Fruit fly (Drosophila melanogaster) whole organism, embryonic: ENCODE measurements around the gene CG14971.
A peak's percentile ranks its signal among the peaks of the same experiment; 100 is the strongest.

Experiments used
- Antp ChIP-seq: fragments of 200-800 bp; sonication (Bioruptor generic); optimal IDR thresholded peaks from 3 replicates; lab custom pipeline; 2016; ENCODE audit warnings: missing biosample characterization, missing genetic modification characterization
- Bdp1 ChIP-seq: fragments of 200-800 bp; sonication (Bioruptor generic); optimal IDR thresholded peaks from 3 replicates; lab custom pipeline; 2016; ENCODE audit warnings: missing biosample characterization, missing genetic modification characterization
- Blimp-1 ChIP-seq: fragments of 200-800 bp; sonication (Bioruptor generic); optimal IDR thresholded peaks from 3 replicates; lab custom pipeline; 2018; ENCODE audit warnings: missing biosample characterization, missing genetic modification characterization, mild to moderate bottlenecking, moderate library complexity, missing genetic modification reagents
- CG10147 ChIP-seq: fragments of 200-800 bp; sonication (Bioruptor generic); optimal IDR thresholded peaks from 2 replicates; lab custom pipeline; 2019; ENCODE audit warnings: missing biosample characterization, mild to moderate bottlenecking, missing genetic modification characterization, moderate library complexity
- CG10267 ChIP-seq: fragments of 200-800 bp; sonication (Bioruptor generic); optimal IDR thresholded peaks from 2 replicates; lab custom pipeline; 2018; ENCODE audit warnings: missing biosample characterization, mild to moderate bottlenecking, missing genetic modification characterization, moderate library complexity
- CG11247 ChIP-seq: fragments of 200-800 bp; sonication (Bioruptor generic); IDR thresholded peaks from 2 replicates; pipeline ENCODE4 v1.3.6; 2022; ENCODE audit warnings: missing biosample characterization, missing genetic modification characterization
- CG11398 ChIP-seq: fragments of 200-800 bp; sonication (Bioruptor generic); optimal IDR thresholded peaks from 2 replicates; lab custom pipeline; 2016; ENCODE audit warnings: missing biosample characterization, missing genetic modification characterization
- CG15073 ChIP-seq: fragments of 200-800 bp; sonication (Bioruptor generic); optimal IDR thresholded peaks from 2 replicates; lab custom pipeline; 2016; ENCODE audit warnings: missing biosample characterization, missing genetic modification characterization
- CG15479 ChIP-seq: fragments of 200-800 bp; sonication (Bioruptor generic); optimal IDR thresholded peaks from 3 replicates; lab custom pipeline; 2019; ENCODE audit warnings: missing biosample characterization, mild to moderate bottlenecking, missing genetic modification characterization, moderate library complexity
- CG15601 ChIP-seq: fragments of 200-800 bp; sonication (Bioruptor generic); optimal IDR thresholded peaks from 3 replicates; lab custom pipeline; 2019; ENCODE audit warnings: missing biosample characterization, mild to moderate bottlenecking, missing genetic modification characterization, moderate library complexity
- CG1602 ChIP-seq: fragments of 200-800 bp; sonication (Bioruptor generic); optimal IDR thresholded peaks from 3 replicates; lab custom pipeline; 2016; ENCODE audit warnings: missing biosample characterization, missing genetic modification characterization
- CG18599 ChIP-seq: fragments of 200-800 bp; sonication (Bioruptor generic); optimal IDR thresholded peaks from 3 replicates; lab custom pipeline; 2017; ENCODE audit warnings: missing biosample characterization, missing genetic modification characterization, mild to moderate bottlenecking, moderate library complexity, missing genetic modification reagents
- CG31224 ChIP-seq: fragments of 200-800 bp; sonication (Bioruptor generic); IDR thresholded peaks from 2 replicates; pipeline ENCODE4 v1.3.6; 2022; ENCODE audit warnings: missing biosample characterization, missing genetic modification characterization
- CG3163 ChIP-seq: fragments of 200-800 bp; sonication (Bioruptor generic); optimal IDR thresholded peaks from 3 replicates; lab custom pipeline; 2016; ENCODE audit warnings: missing biosample characterization, missing genetic modification characterization
- CG4360 ChIP-seq: fragments of 200-800 bp; sonication (Bioruptor generic); IDR thresholded peaks from 2 replicates; pipeline ENCODE4 v1.3.6; 2022; ENCODE audit warnings: missing biosample characterization, missing genetic modification characterization
- CG4820 ChIP-seq: fragments of 200-800 bp; sonication (Bioruptor generic); optimal IDR thresholded peaks from 3 replicates; lab custom pipeline; 2016; ENCODE audit warnings: missing biosample characterization, missing genetic modification characterization
- CG6254 ChIP-seq: fragments of 200-800 bp; sonication (Bioruptor generic); optimal IDR thresholded peaks from 3 replicates; lab custom pipeline; 2017; ENCODE audit warnings: mild to moderate bottlenecking, missing biosample characterization, missing genetic modification reagents, missing genetic modification characterization
- CG7839 ChIP-seq: fragments of 200-800 bp; sonication (Bioruptor generic); optimal IDR thresholded peaks from 3 replicates; lab custom pipeline; 2018; ENCODE audit warnings: missing biosample characterization, mild to moderate bottlenecking, missing genetic modification characterization, moderate library complexity
- CG8359 ChIP-seq: fragments of 200-800 bp; sonication (Bioruptor generic); optimal IDR thresholded peaks from 2 replicates; lab custom pipeline; 2017; ENCODE audit warnings: missing biosample characterization, mild to moderate bottlenecking, missing genetic modification characterization, borderline replicate concordance
- Camta ChIP-seq: fragments of 200-800 bp; sonication (Bioruptor generic); optimal IDR thresholded peaks from 2 replicates; lab custom pipeline; 2016; ENCODE audit warnings: missing biosample characterization, missing genetic modification characterization
- CoRest ChIP-seq: fragments of 200-800 bp; sonication (Bioruptor generic); optimal IDR thresholded peaks from 3 replicates; lab custom pipeline; 2018; ENCODE audit warnings: missing biosample characterization, mild to moderate bottlenecking, missing genetic modification characterization, moderate library complexity
- HLHmδ ChIP-seq: fragments of 200-800 bp; sonication (Bioruptor generic); optimal IDR thresholded peaks from 2 replicates; lab custom pipeline; 2018; ENCODE audit warnings: missing biosample characterization, mild to moderate bottlenecking, missing genetic modification characterization, moderate library complexity
- Hey ChIP-seq: fragments of 200-800 bp; sonication (Bioruptor generic); optimal IDR thresholded peaks from 3 replicates; lab custom pipeline; 2018; ENCODE audit warnings: missing biosample characterization, mild to moderate bottlenecking, missing genetic modification characterization
- Hr51 ChIP-seq, 2 experiments: fragments of 200-800 bp; sonication (Bioruptor generic); optimal IDR thresholded peaks; 2 replicates in 1 of 2; 3 replicates in 1 of 2; lab custom pipeline; 2016 to 2018; ENCODE audit warnings: missing biosample characterization in 2 of 2, missing genetic modification characterization in 2 of 2, mild to moderate bottlenecking in 1 of 2, moderate library complexity in 1 of 2
- NC2α ChIP-seq: fragments of 200-800 bp; sonication (Bioruptor generic); optimal IDR thresholded peaks from 2 replicates; lab custom pipeline; 2016; ENCODE audit warnings: missing biosample characterization, missing genetic modification characterization
- Neu2 ChIP-seq: fragments of 200-800 bp; sonication (Bioruptor generic); optimal IDR thresholded peaks from 3 replicates; lab custom pipeline; 2016; ENCODE audit warnings: missing biosample characterization, missing genetic modification characterization, borderline replicate concordance
- Nf-YC ChIP-seq: fragments of 200-800 bp; optimal IDR thresholded peaks from 3 replicates; lab custom pipeline; 2019; ENCODE audit warnings: missing biosample characterization, mild to moderate bottlenecking, missing genetic modification characterization, moderate library complexity
- Sox102F ChIP-seq: fragments of 200-800 bp; sonication (Bioruptor generic); optimal IDR thresholded peaks from 2 replicates; lab custom pipeline; 2018; ENCODE audit warnings: missing biosample characterization, mild to moderate bottlenecking, missing genetic modification characterization, moderate library complexity
- Ssrp ChIP-seq: fragments of 200-800 bp; sonication (Bioruptor generic); optimal IDR thresholded peaks from 2 replicates; lab custom pipeline; 2018; ENCODE audit warnings: missing biosample characterization, mild to moderate bottlenecking, missing genetic modification characterization, moderate library complexity
- Xrp1 ChIP-seq: fragments of 200-800 bp; sonication (Bioruptor generic); IDR thresholded peaks from 2 replicates; pipeline ENCODE4 v1.3.6; 2022; ENCODE audit warnings: missing biosample characterization, missing genetic modification characterization
- al ChIP-seq: fragments of 200-800 bp; sonication (Bioruptor generic); IDR thresholded peaks from 2 replicates; pipeline ENCODE4 v1.3.6; 2022; ENCODE audit warnings: missing biosample characterization, missing genetic modification characterization
- bab2 ChIP-seq: fragments of 200-800 bp; sonication (Bioruptor generic); optimal IDR thresholded peaks from 2 replicates; lab custom pipeline; 2016; ENCODE audit warnings: missing biosample characterization, missing genetic modification characterization
- bcd ChIP-seq: fragments of 200-800 bp; sonication (Bioruptor generic); optimal IDR thresholded peaks from 2 replicates; lab custom pipeline; 2017; ENCODE audit warnings: missing biosample characterization, mild to moderate bottlenecking, missing genetic modification characterization
- br ChIP-seq: fragments of >200 bp; optimal IDR thresholded peaks from 2 replicates; lab custom pipeline; 2017
- cato ChIP-seq: fragments of 200-800 bp; sonication (Bioruptor generic); optimal IDR thresholded peaks from 2 replicates; lab custom pipeline; 2016; ENCODE audit warnings: missing biosample characterization, missing genetic modification characterization, borderline replicate concordance
- cwo ChIP-seq: fragments of 200-800 bp; sonication (Bioruptor generic); optimal IDR thresholded peaks from 3 replicates; lab custom pipeline; 2017; ENCODE audit warnings: missing biosample characterization, missing genetic modification characterization, mild to moderate bottlenecking, moderate library complexity, missing genetic modification reagents
- da ChIP-seq: fragments of 200-800 bp; sonication (Bioruptor generic); optimal IDR thresholded peaks from 2 replicates; lab custom pipeline; 2016; ENCODE audit warnings: missing biosample characterization, missing genetic modification characterization
- disco-r ChIP-seq: fragments of 200-800 bp; sonication (Bioruptor generic); optimal IDR thresholded peaks from 2 replicates; lab custom pipeline; 2016; ENCODE audit warnings: missing biosample characterization, missing genetic modification characterization
- dmrt99B ChIP-seq: fragments of 200-800 bp; sonication (Bioruptor generic); optimal IDR thresholded peaks from 2 replicates; lab custom pipeline; 2018; ENCODE audit warnings: missing biosample characterization, mild to moderate bottlenecking, missing genetic modification characterization, moderate library complexity
- fd64A ChIP-seq: fragments of 200-800 bp; sonication (Bioruptor generic); optimal IDR thresholded peaks from 3 replicates; lab custom pipeline; 2018; ENCODE audit warnings: missing biosample characterization, mild to moderate bottlenecking, missing genetic modification characterization
- klu ChIP-seq: fragments of 200-800 bp; sonication (Bioruptor generic); IDR thresholded peaks from 2 replicates; pipeline ENCODE4 v1.3.6; 2022; ENCODE audit warnings: missing biosample characterization, missing genetic modification characterization
- nom ChIP-seq: fragments of 200-800 bp; sonication (Bioruptor generic); optimal IDR thresholded peaks from 2 replicates; lab custom pipeline; 2017; ENCODE audit warnings: missing biosample characterization, missing genetic modification characterization, mild to moderate bottlenecking, moderate library complexity, missing genetic modification reagents
- sd ChIP-seq: fragments of 200-800 bp; sonication (Bioruptor generic); optimal IDR thresholded peaks from 3 replicates; lab custom pipeline; 2018; ENCODE audit warnings: missing biosample characterization, mild to moderate bottlenecking, missing genetic modification characterization, moderate library complexity
- tio ChIP-seq: fragments of 200-800 bp; sonication (Bioruptor generic); optimal IDR thresholded peaks from 2 replicates; lab custom pipeline; 2017; ENCODE audit warnings: missing biosample characterization, missing genetic modification characterization, inconsistent platforms
- trh ChIP-seq: fragments of 200-800 bp; sonication (Bioruptor generic); optimal IDR thresholded peaks from 2 replicates; lab custom pipeline; 2016; ENCODE audit warnings: missing biosample characterization, missing genetic modification characterization
- usp ChIP-seq: fragments of >200 bp; optimal IDR thresholded peaks from 2 replicates; lab custom pipeline; 2017; ENCODE audit warnings: missing biosample characterization, missing genetic modification characterization
- wor ChIP-seq: fragments of 200-800 bp; sonication (Bioruptor generic); IDR thresholded peaks from 2 replicates; pipeline ENCODE4 v1.3.6; 2022; ENCODE audit warnings: missing biosample characterization, missing genetic modification characterization
- z ChIP-seq: fragments of 200-800 bp; sonication (Bioruptor generic); IDR thresholded peaks from 3 replicates; pipeline ENCODE4 v1.3.6; 2022; ENCODE audit warnings: missing biosample characterization, missing genetic modification characterization
- zen2 ChIP-seq: fragments of 200-800 bp; sonication (Bioruptor generic); IDR thresholded peaks from 3 replicates; pipeline ENCODE4 v1.3.6; 2022; ENCODE audit warnings: missing biosample characterization, missing genetic modification characterization; ENCODE audit not compliant: partially characterized antibody

The CG14971 gene

dm6 chr3L:3436838-3437663 lies 34.1 kb downstream of the CG14971 start (continued):
- TF ChIP-seq br (lab: Kevin White, UChicago) (no peak), HLHmδ (GFP tag; lab: Kevin White, UChicago) (no peak), CG7839 (tag; lab: Kevin White, UChicago) (peak; percentile 74), Ssrp (peak; percentile 46), trh (GFP tag; lab: Kevin White, UChicago) (no peak), dmrt99B (tag; lab: Kevin White, UChicago) (peak; percentile 76), CG11398 (GFP tag; lab: Kevin White, UChicago) (no peak), zen2 (GFP tag; lab: Robert Waterston, UW) (no peak), al (0 out of 2 replicates have a peak, but pooled peaks have one; percentile 16), CG8359 (GFP tag; lab: Kevin White, UChicago) (no peak), Bdp1 (GFP tag; lab: Kevin White, UChicago) (no peak), fd64A (GFP tag; lab: Kevin White, UChicago) (no peak), disco-r (GFP tag; lab: Kevin White, UChicago) (no peak), CG4360 (GFP tag; lab: Robert Waterston, UW) (no peak), tio (GFP tag; lab: Kevin White, UChicago) (peak; percentile 48), CG10267 (tag; lab: Kevin White, UChicago) (peak; percentile 23), CG1602 (peak; percentile 17), CG15073 (GFP tag; lab: Kevin White, UChicago) (no peak), Neu2 (no peak), CoRest (peak; percentile 81), Xrp1 (GFP tag; lab: Robert Waterston, UW) (peak; percentile 41; the same call in 1 of the 2 replicates), CG4820 (GFP tag; lab: Kevin White, UChicago) (peak; percentile 13), CG6254 (GFP tag; lab: Kevin White, UChicago) (no peak), sd (peak; percentile 57), cwo (GFP tag; lab: Kevin White, UChicago) (peak; percentile 39), wor (GFP tag; lab: Robert Waterston, UW) (no peak), Camta (GFP tag; lab: Kevin White, UChicago) (no peak), bcd (GFP tag; lab: Kevin White, UChicago) (peak; percentile 40), Hr51 (GFP tag; optimal IDR thresholded peaks at IDR 0.05; lab: Kevin White, UChicago) (peak in 1 of 2 experiments; percentile 84), CG3163 (GFP tag; lab: Kevin White, UChicago) (no peak), usp (GFP tag; lab: Kevin White, UChicago) (no peak), Blimp-1 (GFP tag; lab: Kevin White, UChicago) (peak; percentile 27), NC2α (no peak), Nf-YC (tag; lab: Kevin White, UChicago) (peak; percentile 17), CG15601 (tag; lab: Kevin White, UChicago) (peak; percentile 5), cato (GFP tag; lab: Kevin White, UChicago) (no peak), Sox102F (GFP tag; lab: Kevin White, UChicago) (peak; percentile 71), bab2 (GFP tag; lab: Kevin White, UChicago) (no peak), Hey (tag; lab: Kevin White, UChicago) (no peak), z (no peak), Antp (GFP tag; lab: Kevin White, UChicago) (no peak), klu (no peak; the same call in 1 of the 2 replicates), CG18599 (GFP tag; lab: Kevin White, UChicago) (peak; percentile 66), nom (GFP tag; lab: Kevin White, UChicago) (no peak), CG10147 (GFP tag; lab: Kevin White, UChicago) (peak; percentile 24), CG31224 (GFP tag; lab: Robert Waterston, UW) (no peak), CG15479 (GFP tag; lab: Kevin White, UChicago) (no peak), CG11247 (GFP tag; lab: Robert Waterston, UW) (no peak), da (GFP tag; lab: Kevin White, UChicago) (no peak)
